Worm (Caenorhabditis elegans): ENCODE results near the gene rpap-2.
A peak's percentile ranks its signal among the peaks of the same experiment; 100 is the strongest.

Gene rpap-2

ce11 chrIII:8985461-8985860 lies 17.7 kb downstream of the rpap-2 start:
- TF ChIP-seq nhr-76 (tag; optimal IDR thresholded peaks at IDR 0.05) (no peak), ces-1 (GFP tag; optimal IDR thresholded peaks at IDR 0.05) (no peak), nhr-12 (tag; optimal IDR thresholded peaks at IDR 0.05) (no peak), hlh-1 (tag; optimal IDR thresholded peaks at IDR 0.05) (no peak), flh-1 (GFP tag; optimal IDR thresholded peaks at IDR 0.05) (no peak), sem-2 (GFP tag; optimal IDR thresholded peaks at IDR 0.05) (no peak), lsy-2 (tag; optimal IDR thresholded peaks at IDR 0.05) (no peak), bed-3 (GFP tag; optimal IDR thresholded peaks at IDR 0.05) (no peak), nhr-2 (tag; optimal IDR thresholded peaks at IDR 0.05) (no peak), tbx-8 (GFP tag; optimal IDR thresholded peaks at IDR 0.05) (no peak), mls-2 (tag; optimal IDR thresholded peaks at IDR 0.05) (no peak), ztf-11 (tag; optimal IDR thresholded peaks at IDR 0.05) (no peak), nhr-28 (tag; optimal IDR thresholded peaks at IDR 0.05) (no peak), ceh-83 (GFP tag; optimal IDR thresholded peaks at IDR 0.05) (no peak), cnd-1 (tag; optimal IDR thresholded peaks at IDR 0.05) (no peak), pha-4 (tag; optimal IDR thresholded peaks at IDR 0.05) (no peak)

- no peak for TF ChIP-seq M03D4.4 (tag; optimal IDR thresholded peaks at IDR 0.05)
- no peak for TF ChIP-seq unc-39 (tag; optimal IDR thresholded peaks at IDR 0.05)
- TF ChIP-seq pha-4 (tag; optimal IDR thresholded peaks at IDR 0.05) = no peak
- no peak for TF ChIP-seq nhr-2 (tag; optimal IDR thresholded peaks at IDR 0.05)
- TF ChIP-seq snpc-4 (tag; optimal IDR thresholded peaks at IDR 0.05) = no peak
- no peak for TF ChIP-seq elt-3 (tag; optimal IDR thresholded peaks at IDR 0.05)
- no peak for TF ChIP-seq ham-2 (GFP tag; optimal IDR thresholded peaks at IDR 0.05)
- no peak for TF ChIP-seq flh-1 (GFP tag; optimal IDR thresholded peaks at IDR 0.05)
- TF ChIP-seq tbx-8 (GFP tag; optimal IDR thresholded peaks at IDR 0.05) = no peak
- no peak for TF ChIP-seq hlh-1 (tag; optimal IDR thresholded peaks at IDR 0.05)
These were observed 18.2 kb downstream of the rpap-2 start for ce11 chrIII:8985965-8986364.

- TF ChIP-seq mls-2 (tag; optimal IDR thresholded peaks at IDR 0.05) (no peak), unc-39 (tag; optimal IDR thresholded peaks at IDR 0.05) (no peak), nhr-76 (tag; optimal IDR thresholded peaks at IDR 0.05) (no peak), ceh-43 (GFP tag; optimal IDR thresholded peaks at IDR 0.05) (no peak), hlh-1 (tag; optimal IDR thresholded peaks at IDR 0.05) (peak; percentile 5), ceh-83 (GFP tag; optimal IDR thresholded peaks at IDR 0.05) (no peak), ces-1 (GFP tag; optimal IDR thresholded peaks at IDR 0.05) (no peak), elt-1 (tag; optimal IDR thresholded peaks at IDR 0.05; ENCODE audit: borderline replicate concordance, insufficient read depth) (no peak), drap-1 (GFP tag; optimal IDR thresholded peaks at IDR 0.05) (no peak), elt-3 (tag; optimal IDR thresholded peaks at IDR 0.05) (peak; percentile 90)
These were observed 19.1 kb downstream of the rpap-2 start for ce11 chrIII:8986872-8987271.

- TF ChIP-seq drap-1 (GFP tag; optimal IDR thresholded peaks at IDR 0.05) (no peak), flh-1 (GFP tag; optimal IDR thresholded peaks at IDR 0.05) (no peak), blmp-1 (tag; optimal IDR thresholded peaks at IDR 0.05) (no peak), sptf-1 (tag; optimal IDR thresholded peaks at IDR 0.05) (no peak), cnd-1 (tag; optimal IDR thresholded peaks at IDR 0.05) (no peak), mep-1 (tag; optimal IDR thresholded peaks at IDR 0.05) (no peak), mab-5 (tag; optimal IDR thresholded peaks at IDR 0.05) (no peak), snpc-4 (tag; optimal IDR thresholded peaks at IDR 0.05) (no peak), ztf-11 (tag; optimal IDR thresholded peaks at IDR 0.05) (no peak), unc-39 (tag; optimal IDR thresholded peaks at IDR 0.05) (no peak), sem-2 (GFP tag; optimal IDR thresholded peaks at IDR 0.05) (no peak), mls-2 (tag; optimal IDR thresholded peaks at IDR 0.05) (no peak), unc-62 (GFP tag; optimal IDR thresholded peaks at IDR 0.05) (no peak)
These were observed 20.3 kb downstream of the rpap-2 start for ce11 chrIII:8988061-8988460.

- TF ChIP-seq sem-2 (GFP tag; optimal IDR thresholded peaks at IDR 0.05) (no peak), lsy-2 (tag; optimal IDR thresholded peaks at IDR 0.05) (no peak), hlh-1 (tag; optimal IDR thresholded peaks at IDR 0.05) (no peak), ham-2 (GFP tag; optimal IDR thresholded peaks at IDR 0.05) (no peak), cnd-1 (tag; optimal IDR thresholded peaks at IDR 0.05) (no peak), nhr-76 (tag; optimal IDR thresholded peaks at IDR 0.05) (no peak), elt-1 (tag; optimal IDR thresholded peaks at IDR 0.05; ENCODE audit: borderline replicate concordance, insufficient read depth) (no peak), mab-5 (tag; optimal IDR thresholded peaks at IDR 0.05) (no peak), unc-120 (tag; optimal IDR thresholded peaks at IDR 0.05; ENCODE audit: poor library complexity, severe bottlenecking) (no peak), bed-3 (GFP tag; optimal IDR thresholded peaks at IDR 0.05) (no peak), ceh-39 (tag; optimal IDR thresholded peaks at IDR 0.05) (no peak), lin-32 (GFP tag; optimal IDR thresholded peaks at IDR 0.05) (no peak), ceh-43 (GFP tag; optimal IDR thresholded peaks at IDR 0.05) (no peak), snpc-4 (tag; optimal IDR thresholded peaks at IDR 0.05) (no peak), nhr-2 (tag; optimal IDR thresholded peaks at IDR 0.05) (no peak), drap-1 (GFP tag; optimal IDR thresholded peaks at IDR 0.05) (no peak)
These were observed 20.8 kb downstream of the rpap-2 start for ce11 chrIII:8988544-8988943.
